Fruit fly (Drosophila melanogaster) whole organism, adult: ENCODE data around the gene dlt.

Experiments
- CG11617 ChIP-seq: fragments of 200-800 bp; sonication (Bioruptor generic); optimal IDR thresholded peaks from 2 replicates; lab custom pipeline; 2017; ENCODE audit warnings: mild to moderate bottlenecking, missing biosample characterization, missing genetic modification reagents, missing genetic modification characterization
- CG12768 ChIP-seq: fragments of 200-800 bp; sonication (Bioruptor generic); optimal IDR thresholded peaks from 2 replicates; lab custom pipeline; 2017; ENCODE audit warnings: missing biosample characterization, missing genetic modification characterization, mild to moderate bottlenecking, moderate library complexity, missing genetic modification reagents
- CG14711 ChIP-seq: fragments of 200-800 bp; sonication (Bioruptor generic); optimal IDR thresholded peaks from 2 replicates; lab custom pipeline; 2018; ENCODE audit warnings: missing biosample characterization, mild to moderate bottlenecking, missing genetic modification characterization, moderate library complexity
- CG1620 ChIP-seq: fragments of 200-800 bp; sonication (Bioruptor generic); optimal IDR thresholded peaks from 2 replicates; lab custom pipeline; 2016; ENCODE audit warnings: missing biosample characterization, missing genetic modification characterization
- CG33017 ChIP-seq: fragments of 200-800 bp; sonication (Bioruptor generic); optimal IDR thresholded peaks from 2 replicates; lab custom pipeline; 2018; ENCODE audit warnings: missing biosample characterization, mild to moderate bottlenecking, missing genetic modification characterization, moderate library complexity
- CG5204 ChIP-seq: fragments of 200-800 bp; sonication (Bioruptor generic); optimal IDR thresholded peaks from 2 replicates; lab custom pipeline; 2016; ENCODE audit warnings: missing biosample characterization, missing genetic modification characterization
- CG7045 ChIP-seq: fragments of 200-800 bp; sonication (Bioruptor generic); optimal IDR thresholded peaks from 2 replicates; lab custom pipeline; 2017; ENCODE audit warnings: missing biosample characterization, mild to moderate bottlenecking, missing genetic modification characterization
- CG7101 ChIP-seq: fragments of 200-800 bp; sonication (Bioruptor generic); optimal IDR thresholded peaks from 2 replicates; lab custom pipeline; 2018; ENCODE audit warnings: missing biosample characterization, mild to moderate bottlenecking, missing genetic modification characterization, moderate library complexity
- Clk ChIP-seq: fragments of 200-800 bp; sonication (Bioruptor generic); optimal IDR thresholded peaks from 2 replicates; lab custom pipeline; 2017; ENCODE audit warnings: missing biosample characterization, missing genetic modification characterization
- Crg-1 ChIP-seq: fragments of 200-800 bp; sonication (Bioruptor generic); optimal IDR thresholded peaks from 2 replicates; lab custom pipeline; 2016; ENCODE audit warnings: missing biosample characterization, missing genetic modification characterization
- Hr96 ChIP-seq: fragments of 200-800 bp; sonication (Bioruptor generic); optimal IDR thresholded peaks from 2 replicates; lab custom pipeline; 2016; ENCODE audit warnings: missing biosample characterization, missing genetic modification characterization
- Mnt ChIP-seq: fragments of 200-800 bp; sonication (Bioruptor generic); optimal IDR thresholded peaks from 2 replicates; lab custom pipeline; 2016; ENCODE audit warnings: missing biosample characterization, mild to moderate bottlenecking, missing genetic modification characterization
- bab1 ChIP-seq: fragments of 200-800 bp; sonication (Bioruptor generic); optimal IDR thresholded peaks from 3 replicates; lab custom pipeline; 2019; ENCODE audit warnings: missing biosample characterization, mild to moderate bottlenecking, missing genetic modification characterization, moderate library complexity
- cic ChIP-seq: fragments of 200-800 bp; sonication (Bioruptor generic); optimal IDR thresholded peaks from 2 replicates; lab custom pipeline; 2017; ENCODE audit warnings: missing biosample characterization, mild to moderate bottlenecking, missing genetic modification characterization, moderate library complexity
- cnc ChIP-seq, 2 experiments: fragments of >200 bp; optimal IDR thresholded peaks; 2 replicates each; lab custom pipeline; 2017
- kay ChIP-seq: fragments of 200-800 bp; sonication (Bioruptor generic); peaks from one replicate; lab custom pipeline; 2016; ENCODE audit warnings: missing biosample characterization, missing genetic modification characterization, borderline replicate concordance
- ovo ChIP-seq: fragments of 200-800 bp; sonication (Bioruptor generic); optimal IDR thresholded peaks from 2 replicates; lab custom pipeline; 2016; ENCODE audit warnings: missing biosample characterization, missing genetic modification characterization
- pad ChIP-seq: fragments of 200-800 bp; sonication (Bioruptor generic); optimal IDR thresholded peaks from 3 replicates; lab custom pipeline; 2017; ENCODE audit warnings: missing biosample characterization, missing genetic modification characterization, mild to moderate bottlenecking, moderate library complexity, missing genetic modification reagents
- tj ChIP-seq: fragments of 200-800 bp; sonication (Bioruptor generic); optimal IDR thresholded peaks from 3 replicates; lab custom pipeline; 2017; ENCODE audit warnings: missing biosample characterization, mild to moderate bottlenecking, missing genetic modification characterization, moderate library complexity
- toe ChIP-seq: fragments of 200-800 bp; sonication (Bioruptor generic); optimal IDR thresholded peaks from 2 replicates; lab custom pipeline; 2016; ENCODE audit warnings: missing biosample characterization, missing genetic modification characterization

The dlt gene

DNA sequence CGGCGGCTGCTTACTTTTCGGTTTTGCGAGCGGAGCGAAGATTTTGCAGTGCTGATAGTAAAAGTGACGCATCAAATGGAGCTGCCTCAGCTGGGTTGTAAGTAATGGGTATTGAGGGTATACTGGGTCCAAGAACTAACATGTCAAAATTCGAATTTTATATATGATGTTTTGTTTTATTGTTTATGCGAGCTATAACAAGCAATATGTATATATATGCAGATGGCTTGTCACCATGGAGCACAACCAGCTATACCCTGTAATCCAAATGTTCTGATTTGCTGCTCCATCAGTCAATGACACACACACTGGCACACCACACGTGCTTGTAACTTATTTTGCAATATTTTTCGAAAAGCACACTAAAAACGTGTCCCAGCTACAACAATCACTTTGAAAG, 34.4 kb upstream of the dlt start:
- TF ChIP-seq ovo (GFP tag; lab: Kevin White, UChicago) = no peak
- no peak for TF ChIP-seq tj (GFP tag; lab: Kevin White, UChicago)
- TF ChIP-seq kay (GFP tag; lab: Kevin White, UChicago) = no peak
- no peak for TF ChIP-seq cnc (optimal IDR thresholded peaks at IDR 0.05; lab: Kevin White, UChicago)
- no peak for TF ChIP-seq CG5204
- TF ChIP-seq CG7045 = no peak
- TF ChIP-seq CG7101 = no peak
- TF ChIP-seq Hr96 = no peak
- TF ChIP-seq pad (GFP tag; lab: Kevin White, UChicago) = no peak
- TF ChIP-seq CG11617 (GFP tag; lab: Kevin White, UChicago) = no peak
- no peak for TF ChIP-seq Mnt (GFP tag; lab: Kevin White, UChicago)
- TF ChIP-seq CG1620 (GFP tag; lab: Kevin White, UChicago) = no peak
- no peak for TF ChIP-seq CG14711 (tag; lab: Kevin White, UChicago)
- TF ChIP-seq Crg-1 (GFP tag; lab: Kevin White, UChicago) = no peak
- no peak for TF ChIP-seq CG33017 (tag; lab: Kevin White, UChicago)
- TF ChIP-seq bab1 (GFP tag; lab: Kevin White, UChicago) = no peak
- TF ChIP-seq cic (GFP tag; lab: Kevin White, UChicago) = no peak
- no peak for TF ChIP-seq toe
- no peak for TF ChIP-seq CG12768 (GFP tag; lab: Kevin White, UChicago)
- TF ChIP-seq Clk (GFP tag; lab: Kevin White, UChicago) = no peak

DNA sequence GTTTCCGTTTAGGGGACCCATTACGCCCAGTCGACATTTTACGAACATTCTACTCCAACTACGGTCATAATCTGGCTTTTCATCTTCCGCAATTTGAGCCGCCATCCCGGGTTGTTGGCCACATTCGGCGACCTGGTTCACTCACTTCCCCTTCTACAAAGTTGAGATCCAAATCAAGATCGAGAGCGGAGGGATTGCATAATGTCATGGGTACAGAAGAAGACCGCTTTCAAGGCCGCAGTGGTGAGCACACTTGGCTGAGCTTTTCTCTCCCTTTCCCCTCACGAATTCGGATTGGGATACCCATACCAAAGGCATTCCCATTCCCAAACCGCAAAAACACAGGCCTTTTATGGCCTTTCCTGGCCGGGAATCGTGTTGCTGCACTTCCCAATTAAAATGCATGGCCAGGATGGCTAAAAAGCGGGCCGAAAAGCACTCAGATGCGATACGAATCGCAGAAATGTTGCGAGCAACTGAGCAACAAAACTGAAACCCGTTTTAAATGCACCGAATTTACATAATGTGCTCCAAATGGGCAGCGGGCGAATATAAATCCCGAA, 32.8 kb upstream of the dlt start:
- TF ChIP-seq CG11617 (GFP tag; lab: Kevin White, UChicago) (no peak), Clk (GFP tag; lab: Kevin White, UChicago) (no peak), CG12768 (GFP tag; lab: Kevin White, UChicago) (no peak), CG5204 (no peak), CG33017 (tag; lab: Kevin White, UChicago) (no peak), CG7101 (no peak), Hr96 (no peak), tj (GFP tag; lab: Kevin White, UChicago) (no peak), bab1 (GFP tag; lab: Kevin White, UChicago) (no peak), CG14711 (tag; lab: Kevin White, UChicago) (no peak), cnc (optimal IDR thresholded peaks at IDR 0.05; lab: Kevin White, UChicago) (no peak), CG1620 (GFP tag; lab: Kevin White, UChicago) (no peak)

DNA sequence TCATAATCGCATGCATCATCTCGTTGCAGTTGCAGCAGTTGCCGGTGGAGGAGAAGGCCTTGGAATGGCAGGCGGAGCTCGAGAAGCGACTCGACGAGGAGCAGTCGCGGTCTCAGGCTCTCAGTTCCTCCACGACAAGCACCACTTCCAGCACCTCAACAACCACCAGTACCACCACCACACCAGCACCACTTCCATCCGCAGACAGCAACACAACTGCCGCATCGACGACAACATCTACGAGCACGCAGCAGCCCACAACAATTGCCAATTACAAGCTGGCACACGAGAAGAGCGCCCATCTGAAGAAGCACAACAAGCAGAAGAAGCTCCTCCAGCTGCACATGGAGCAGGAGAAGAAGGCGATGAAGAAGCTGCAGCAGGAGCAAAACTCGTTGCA, 27.2 kb upstream of the dlt start:
- TF ChIP-seq Mnt (GFP tag; lab: Kevin White, UChicago) (no peak), ovo (GFP tag; lab: Kevin White, UChicago) (no peak), CG12768 (GFP tag; lab: Kevin White, UChicago) (no peak), kay (GFP tag; lab: Kevin White, UChicago) (no peak), Crg-1 (GFP tag; lab: Kevin White, UChicago) (no peak), Clk (GFP tag; lab: Kevin White, UChicago) (no peak), pad (GFP tag; lab: Kevin White, UChicago) (no peak), CG7045 (no peak)

DNA sequence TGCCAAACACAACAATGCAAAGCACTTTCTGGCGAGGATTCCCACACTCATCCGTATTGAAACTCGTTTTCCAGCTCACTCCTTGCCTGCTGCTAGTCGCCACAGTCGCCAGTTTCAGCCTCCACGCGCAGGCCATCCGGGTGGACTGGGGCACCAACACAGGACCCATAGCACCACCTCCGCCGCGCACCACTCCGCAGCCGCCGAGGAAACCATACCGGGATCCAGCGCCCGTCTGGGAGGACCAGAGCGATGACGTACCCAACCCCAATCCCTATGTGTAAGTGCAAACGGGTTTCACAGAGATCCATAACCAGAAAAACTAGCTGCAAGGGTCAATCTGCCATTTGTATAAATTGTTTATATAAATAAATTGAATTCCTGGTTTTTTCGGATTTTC, 26.0 kb upstream of the dlt start:
- TF ChIP-seq CG5204 = no peak
- no peak for TF ChIP-seq CG7101
- TF ChIP-seq toe = no peak
- TF ChIP-seq kay (GFP tag; lab: Kevin White, UChicago) = no peak
- TF ChIP-seq Mnt (GFP tag; lab: Kevin White, UChicago) = no peak
- TF ChIP-seq tj (GFP tag; lab: Kevin White, UChicago) = no peak
- TF ChIP-seq CG14711 (tag; lab: Kevin White, UChicago) = no peak
- TF ChIP-seq Crg-1 (GFP tag; lab: Kevin White, UChicago) = no peak
- no peak for TF ChIP-seq CG33017 (tag; lab: Kevin White, UChicago)
- TF ChIP-seq cnc (optimal IDR thresholded peaks at IDR 0.05; lab: Kevin White, UChicago) = no peak
- TF ChIP-seq pad (GFP tag; lab: Kevin White, UChicago) = no peak
- TF ChIP-seq cic (GFP tag; lab: Kevin White, UChicago) = no peak
- TF ChIP-seq CG7045 = no peak
- TF ChIP-seq CG1620 (GFP tag; lab: Kevin White, UChicago) = no peak

DNA sequence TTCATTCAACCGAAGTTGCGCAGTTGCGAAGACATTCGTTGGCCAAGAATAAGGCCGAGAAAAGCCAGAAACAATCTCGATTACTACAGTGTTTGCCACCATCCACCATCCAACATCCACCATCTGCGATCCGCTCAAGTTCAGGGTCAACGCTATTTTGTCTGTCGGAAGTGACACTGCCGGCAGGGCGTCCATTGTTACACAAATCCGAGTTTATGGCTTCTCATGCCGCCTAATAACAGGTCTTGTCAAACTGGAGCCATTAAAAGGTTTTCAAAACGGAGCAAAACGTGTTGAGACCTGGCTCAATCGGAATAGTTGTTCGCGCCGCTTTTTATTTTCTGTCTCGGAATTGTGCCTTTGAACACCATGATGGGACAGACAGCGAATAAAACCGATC, 23.7 kb upstream of the dlt start:
- TF ChIP-seq cic (GFP tag; lab: Kevin White, UChicago) = no peak
- TF ChIP-seq CG33017 (tag; lab: Kevin White, UChicago) = no peak

DNA sequence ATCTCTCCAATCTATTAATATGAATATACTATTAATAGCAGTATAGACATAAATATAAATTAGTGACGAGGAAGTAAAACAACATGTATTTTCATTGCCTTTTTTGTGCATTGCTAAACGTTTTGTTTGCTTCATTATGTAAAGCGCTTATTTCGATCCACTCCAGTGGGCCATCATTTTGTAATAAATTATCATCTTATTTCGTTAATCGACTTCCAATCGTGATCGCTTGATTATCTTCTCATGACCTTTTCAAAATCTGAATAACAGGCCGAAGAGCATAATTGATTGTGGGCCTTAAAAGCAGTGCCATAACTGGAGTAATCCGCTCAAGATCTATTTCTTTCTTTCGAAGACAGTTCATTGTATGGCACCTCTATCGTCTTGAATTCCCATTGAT, 22.3 kb upstream of the dlt start:
- TF ChIP-seq cnc (optimal IDR thresholded peaks at IDR 0.05; lab: Kevin White, UChicago) = no peak
- TF ChIP-seq pad (GFP tag; lab: Kevin White, UChicago) = no peak
- no peak for TF ChIP-seq Crg-1 (GFP tag; lab: Kevin White, UChicago)
- TF ChIP-seq ovo (GFP tag; lab: Kevin White, UChicago) = no peak
- no peak for TF ChIP-seq CG33017 (tag; lab: Kevin White, UChicago)
- TF ChIP-seq CG11617 (GFP tag; lab: Kevin White, UChicago) = no peak
- no peak for TF ChIP-seq cic (GFP tag; lab: Kevin White, UChicago)
- no peak for TF ChIP-seq bab1 (GFP tag; lab: Kevin White, UChicago)
- no peak for TF ChIP-seq Hr96
- no peak for TF ChIP-seq Mnt (GFP tag; lab: Kevin White, UChicago)
- TF ChIP-seq CG7101 = no peak
- no peak for TF ChIP-seq CG12768 (GFP tag; lab: Kevin White, UChicago)
- no peak for TF ChIP-seq CG7045
- no peak for TF ChIP-seq kay (GFP tag; lab: Kevin White, UChicago)
- no peak for TF ChIP-seq CG14711 (tag; lab: Kevin White, UChicago)
